Worm (Caenorhabditis elegans) whole organism, L4/young adult: ENCODE data around the gene twk-35.

Experiments used
- W03F9.2 ChIP-seq: fragments of 150-350 bp; optimal IDR thresholded peaks from 2 replicates; lab custom pipeline; 2014; ENCODE audit warnings: missing biosample characterization, missing genetic modification characterization
- dao-5 ChIP-seq: sonication (generic microtip); optimal IDR thresholded peaks from 2 replicates; lab custom pipeline; 2016; ENCODE audit warnings: missing genotype, missing genetic modification characterization, moderate library complexity, missing compliant biosample characterization
- him-1 ChIP-seq: sonication (generic microtip); optimal IDR thresholded peaks from 2 replicates; lab custom pipeline; 2016; ENCODE audit warnings: missing genotype, missing genetic modification reagents, missing genetic modification characterization, missing compliant biosample characterization

The twk-35 gene

ce11 chrV:20862681-20863080, at the start of gene twk-35:
Gene twk-35 (plus strand): TSS chrV:20862981.
- no peak for TF ChIP-seq dao-5 (tag; lab: Kevin White, UChicago)
- TF ChIP-seq W03F9.2 (tag; lab: Kevin White, UChicago), result no peak
- TF ChIP-seq him-1 (tag; lab: Kevin White, UChicago), result no peak

ce11 chrV:20813646-20814045, 49.1 kb upstream of the twk-35 start:
- TF ChIP-seq dao-5 (tag; lab: Kevin White, UChicago), result no peak
- TF ChIP-seq W03F9.2 (tag; lab: Kevin White, UChicago), result no peak
- TF ChIP-seq him-1 (tag; lab: Kevin White, UChicago), result no peak

ce11 chrV:20814424-20814823, 48.4 kb upstream of the twk-35 start, which contains the start of gene Y44A6D.7:
Gene Y44A6D.7 (plus strand): TSS chrV:20814724.
- TF ChIP-seq him-1 (tag; lab: Kevin White, UChicago), result no peak

ce11 chrV:20815842-20816241, 46.9 kb upstream of the twk-35 start, which contains the start of gene sshk-1:
Gene sshk-1 (plus strand): TSS chrV:20816142.
- TF ChIP-seq W03F9.2 (tag; lab: Kevin White, UChicago) (no peak), him-1 (tag; lab: Kevin White, UChicago) (no peak), dao-5 (tag; lab: Kevin White, UChicago) (no peak)

- no peak for TF ChIP-seq him-1 (tag; lab: Kevin White, UChicago)
- no peak for TF ChIP-seq dao-5 (tag; lab: Kevin White, UChicago)
- no peak for TF ChIP-seq W03F9.2 (tag; lab: Kevin White, UChicago)
Observed at ce11 chrV:20820033-20820432, 42.7 kb upstream of the twk-35 start, which contains the start of gene T03D8.6. Gene T03D8.6 (minus strand): TSS chrV:20820330.

ce11 chrV:20824962-20825609, 37.7 kb upstream of the twk-35 start, which contains the start of the genes gcy-22 and grl-14:
Gene gcy-22 (minus strand): TSS chrV:20825062.
Gene grl-14 (plus strand): TSS chrV:20825559.
- TF ChIP-seq W03F9.2 (tag; lab: Kevin White, UChicago), result no peak
- TF ChIP-seq him-1 (tag; lab: Kevin White, UChicago), result no peak
- TF ChIP-seq dao-5 (tag; lab: Kevin White, UChicago), result no peak

- no peak for TF ChIP-seq him-1 (tag; lab: Kevin White, UChicago)
- no peak for TF ChIP-seq W03F9.2 (tag; lab: Kevin White, UChicago)
- no peak for TF ChIP-seq dao-5 (tag; lab: Kevin White, UChicago)
Observed at ce11 chrV:20826618-20827017, 36.2 kb upstream of the twk-35 start.

- TF ChIP-seq dao-5 (tag; lab: Kevin White, UChicago) (no peak), W03F9.2 (tag; lab: Kevin White, UChicago) (no peak), him-1 (tag; lab: Kevin White, UChicago) (peak; percentile 40)
Observed at ce11 chrV:20828820-20829219, 34.0 kb upstream of the twk-35 start, which contains the start of gene sbt-1. Gene sbt-1 (minus strand): TSS chrV:20828881.

ce11 chrV:20829511-20829910, 33.3 kb upstream of the twk-35 start, which contains the start of gene num-1:
Gene num-1 (plus strand): TSS chrV:20829811.
- TF ChIP-seq dao-5 (tag; lab: Kevin White, UChicago) (no peak), him-1 (tag; lab: Kevin White, UChicago) (no peak), W03F9.2 (tag; lab: Kevin White, UChicago) (no peak)

- no peak for TF ChIP-seq dao-5 (tag; lab: Kevin White, UChicago)
Observed at ce11 chrV:20830409-20830808, 32.4 kb upstream of the twk-35 start.

- TF ChIP-seq W03F9.2 (tag; lab: Kevin White, UChicago), result no peak
- no peak for TF ChIP-seq him-1 (tag; lab: Kevin White, UChicago)
- no peak for TF ChIP-seq dao-5 (tag; lab: Kevin White, UChicago)
Observed at ce11 chrV:20831867-20832266, 30.9 kb upstream of the twk-35 start.

ce11 chrV:20832554-20832963, 30.2 kb upstream of the twk-35 start:
- TF ChIP-seq him-1 (tag; lab: Kevin White, UChicago) (no peak), dao-5 (tag; lab: Kevin White, UChicago) (no peak), W03F9.2 (tag; lab: Kevin White, UChicago) (no peak)

ce11 chrV:20837765-20838164, 25.0 kb upstream of the twk-35 start, which contains the start of gene mrps-12:
Gene mrps-12 (plus strand): TSS chrV:20838080.
- TF ChIP-seq him-1 (tag; lab: Kevin White, UChicago) (no peak), dao-5 (tag; lab: Kevin White, UChicago) (no peak), W03F9.2 (tag; lab: Kevin White, UChicago) (no peak)

- TF ChIP-seq W03F9.2 (tag; lab: Kevin White, UChicago) (no peak), dao-5 (tag; lab: Kevin White, UChicago) (no peak), him-1 (tag; lab: Kevin White, UChicago) (no peak)
Observed at ce11 chrV:20838565-20838964, 24.2 kb upstream of the twk-35 start, which contains the start of gene exos-7. Gene exos-7 (plus strand): TSS chrV:20838865.
